Fruit fly (Drosophila melanogaster) whole organism, pupa: Measurements from ENCODE around the gene Eig71Eb.

Experiments
- CG10348 ChIP-seq: fragments of 200-800 bp; sonication (Bioruptor generic); IDR thresholded peaks from 2 replicates; pipeline ENCODE4 v1.3.6; 2022; ENCODE audit warnings: missing biosample characterization, missing genetic modification characterization
- CG12605 ChIP-seq: fragments of 200-800 bp; sonication (Bioruptor generic); IDR thresholded peaks from 2 replicates; pipeline ENCODE4 v1.3.6; 2022; ENCODE audit warnings: missing biosample characterization, missing genetic modification characterization
- CG13204 ChIP-seq: fragments of 200-800 bp; sonication (Bioruptor generic); optimal IDR thresholded peaks from 2 replicates; lab custom pipeline; 2018; ENCODE audit warnings: missing biosample characterization, mild to moderate bottlenecking, missing genetic modification characterization, moderate library complexity
- CG14655 ChIP-seq: fragments of 200-800 bp; sonication (Bioruptor generic); optimal IDR thresholded peaks from 3 replicates; lab custom pipeline; 2017; ENCODE audit warnings: mild to moderate bottlenecking, missing biosample characterization, missing genetic modification reagents, missing genetic modification characterization
- CG15710 ChIP-seq: fragments of 200-800 bp; sonication (Bioruptor generic); optimal IDR thresholded peaks from 2 replicates; lab custom pipeline; 2018; ENCODE audit warnings: missing biosample characterization, mild to moderate bottlenecking, missing genetic modification characterization, moderate library complexity
- CG17806 ChIP-seq: fragments of 200-800 bp; sonication (Bioruptor generic); optimal IDR thresholded peaks from 2 replicates; lab custom pipeline; 2018; ENCODE audit warnings: missing biosample characterization, mild to moderate bottlenecking, missing genetic modification characterization, moderate library complexity
- CG32121 ChIP-seq: fragments of 200-800 bp; sonication (Bioruptor generic); IDR thresholded peaks from 2 replicates; pipeline ENCODE4 v1.3.6; 2022; ENCODE audit warnings: missing biosample characterization, missing genetic modification characterization
- CG34367 ChIP-seq: fragments of 200-800 bp; sonication (Bioruptor generic); optimal IDR thresholded peaks from 2 replicates; lab custom pipeline; 2018; ENCODE audit warnings: missing biosample characterization, mild to moderate bottlenecking, missing genetic modification characterization
- CG4496 ChIP-seq: fragments of 200-800 bp; sonication (Bioruptor generic); IDR thresholded peaks from 3 replicates; pipeline ENCODE4 v1.3.6; 2022; ENCODE audit warnings: missing biosample characterization, missing genetic modification characterization
- CG8159 ChIP-seq: fragments of 200-800 bp; sonication (Bioruptor generic); optimal IDR thresholded peaks from 3 replicates; lab custom pipeline; 2018; ENCODE audit warnings: missing biosample characterization, mild to moderate bottlenecking, missing genetic modification characterization, moderate library complexity
- CG8301 ChIP-seq: fragments of 200-800 bp; sonication (Bioruptor generic); optimal IDR thresholded peaks from 2 replicates; lab custom pipeline; 2018; ENCODE audit warnings: missing biosample characterization, mild to moderate bottlenecking, missing genetic modification characterization
- CG9948 ChIP-seq: fragments of 200-800 bp; sonication (Bioruptor generic); optimal IDR thresholded peaks from 2 replicates; lab custom pipeline; 2018; ENCODE audit warnings: missing biosample characterization, mild to moderate bottlenecking, missing genetic modification characterization, moderate library complexity
- D1 ChIP-seq: fragments of 200-800 bp; sonication (Bioruptor generic); optimal IDR thresholded peaks from 2 replicates; lab custom pipeline; 2018; ENCODE audit warnings: missing biosample characterization, mild to moderate bottlenecking, missing genetic modification characterization, moderate library complexity
- EcR ChIP-seq: fragments of 200-800 bp; sonication (Bioruptor generic); optimal IDR thresholded peaks from 3 replicates; lab custom pipeline; 2019; ENCODE audit warnings: missing biosample characterization, missing genetic modification characterization, mild to moderate bottlenecking, moderate library complexity, missing genetic modification reagents
- Ets98B ChIP-seq: fragments of 200-800 bp; sonication (Bioruptor generic); IDR thresholded peaks from 2 replicates; pipeline ENCODE4 v1.3.6; 2022; ENCODE audit warnings: missing biosample characterization, missing genetic modification characterization
- Pif1A ChIP-seq: fragments of 200-800 bp; sonication (Bioruptor generic); optimal IDR thresholded peaks from 3 replicates; lab custom pipeline; 2016; ENCODE audit warnings: missing biosample characterization, missing genetic modification characterization
- Pif1B ChIP-seq: fragments of 200-800 bp; sonication (Bioruptor generic); optimal IDR thresholded peaks from 3 replicates; lab custom pipeline; 2016; ENCODE audit warnings: missing biosample characterization, missing genetic modification characterization
- Snoo ChIP-seq: fragments of 200-800 bp; sonication (Bioruptor generic); optimal IDR thresholded peaks from 3 replicates; lab custom pipeline; 2017; ENCODE audit warnings: missing biosample characterization, mild to moderate bottlenecking, missing genetic modification characterization, inconsistent platforms
- fd96Ca ChIP-seq: fragments of 200-800 bp; sonication (Bioruptor generic); IDR thresholded peaks from 3 replicates; pipeline ENCODE4 v1.3.6; 2022; ENCODE audit warnings: missing biosample characterization, missing genetic modification characterization
- gl ChIP-seq: fragments of 200-800 bp; sonication (Bioruptor generic); optimal IDR thresholded peaks from 2 replicates; lab custom pipeline; 2018; ENCODE audit warnings: missing biosample characterization, mild to moderate bottlenecking, missing genetic modification characterization
- rn ChIP-seq: fragments of 200-800 bp; sonication (Bioruptor generic); IDR thresholded peaks from 2 replicates; pipeline ENCODE4 v1.3.6; 2022; ENCODE audit warnings: missing biosample characterization, missing genetic modification characterization

Eig71Eb gene

DNA sequence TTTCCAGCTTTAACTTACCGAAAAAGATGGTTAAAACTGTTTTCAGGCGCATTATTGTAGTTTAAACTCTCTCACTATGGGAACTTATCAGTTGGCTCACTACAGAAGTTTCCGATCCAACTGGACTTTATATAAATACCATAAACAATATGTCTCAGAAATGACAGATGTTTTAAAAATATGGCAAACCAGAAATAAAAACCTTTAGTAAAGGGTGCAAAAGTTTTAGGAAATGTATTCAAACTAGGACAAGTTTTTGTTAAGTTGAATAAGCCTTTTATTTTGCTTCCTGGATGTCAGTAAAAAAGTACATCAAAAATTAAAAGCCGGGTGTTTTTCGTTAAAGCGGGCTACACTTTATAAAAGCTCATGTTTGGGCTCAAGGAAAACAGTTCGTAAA lies at the start of gene Eig71Eb, which contains the start of gene Eig71Ea:
Gene Eig71Eb, plus strand, starts transcription at position 376 of the 400 bp plus-strand sequence.
Gene Eig71Ea, minus strand, starts transcription at position 101 of the 400 bp plus-strand sequence.
- TF ChIP-seq rn = no peak
- TF ChIP-seq fd96Ca (GFP tag; lab: Robert Waterston, UW) = no peak
- no peak for TF ChIP-seq CG8159 (tag; lab: Kevin White, UChicago)
- TF ChIP-seq Pif1B = no peak
- no peak for TF ChIP-seq gl (tag; lab: Kevin White, UChicago)
- TF ChIP-seq Snoo = no peak
- no peak for TF ChIP-seq D1 (tag; lab: Kevin White, UChicago)
- TF ChIP-seq CG15710 (tag; lab: Kevin White, UChicago) = no peak
- TF ChIP-seq CG17806 = no peak
- TF ChIP-seq CG4496 (GFP tag; lab: Robert Waterston, UW) = no peak
- no peak for TF ChIP-seq CG13204 (GFP tag; lab: Kevin White, UChicago)
- TF ChIP-seq EcR (GFP tag; lab: Kevin White, UChicago) = no peak
- no peak for TF ChIP-seq CG10348 (GFP tag; lab: Robert Waterston, UW)
- TF ChIP-seq CG34367 (tag; lab: Kevin White, UChicago) = no peak
- no peak for TF ChIP-seq CG12605 (GFP tag; lab: Robert Waterston, UW)
- TF ChIP-seq CG14655 (GFP tag; lab: Kevin White, UChicago) = no peak
- TF ChIP-seq CG8301 (tag; lab: Kevin White, UChicago) = no peak
- TF ChIP-seq Ets98B (GFP tag; lab: Robert Waterston, UW) = no peak
- TF ChIP-seq CG32121 = no peak
- TF ChIP-seq CG9948 (tag; lab: Kevin White, UChicago) = no peak
- TF ChIP-seq, all 21 proteins: peak for 0

DNA sequence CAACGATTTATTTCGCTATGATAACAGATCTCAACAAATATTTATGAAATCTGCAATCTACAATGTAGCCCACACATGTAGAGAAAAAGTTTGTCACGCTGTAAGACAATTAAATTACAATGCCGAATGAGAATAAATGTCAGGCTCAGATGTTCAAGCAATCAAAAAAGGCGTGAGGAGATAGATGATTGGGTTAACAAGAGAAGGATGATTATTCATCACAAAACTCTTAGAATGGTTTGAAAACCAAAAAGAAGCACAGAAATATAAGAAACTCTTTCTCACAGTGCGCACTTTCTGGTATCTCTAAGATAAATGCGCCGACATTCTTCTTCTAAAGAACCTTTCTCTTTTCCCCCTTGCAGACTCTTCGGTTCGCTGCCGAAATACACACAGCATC lies 49.7 kb upstream of the Eig71Eb start:
- TF ChIP-seq CG13204 (GFP tag; lab: Kevin White, UChicago) (no peak), CG34367 (tag; lab: Kevin White, UChicago) (no peak), CG4496 (GFP tag; lab: Robert Waterston, UW) (no peak), gl (tag; lab: Kevin White, UChicago) (no peak), CG8301 (tag; lab: Kevin White, UChicago) (no peak), Pif1B (no peak), D1 (tag; lab: Kevin White, UChicago) (no peak)

DNA sequence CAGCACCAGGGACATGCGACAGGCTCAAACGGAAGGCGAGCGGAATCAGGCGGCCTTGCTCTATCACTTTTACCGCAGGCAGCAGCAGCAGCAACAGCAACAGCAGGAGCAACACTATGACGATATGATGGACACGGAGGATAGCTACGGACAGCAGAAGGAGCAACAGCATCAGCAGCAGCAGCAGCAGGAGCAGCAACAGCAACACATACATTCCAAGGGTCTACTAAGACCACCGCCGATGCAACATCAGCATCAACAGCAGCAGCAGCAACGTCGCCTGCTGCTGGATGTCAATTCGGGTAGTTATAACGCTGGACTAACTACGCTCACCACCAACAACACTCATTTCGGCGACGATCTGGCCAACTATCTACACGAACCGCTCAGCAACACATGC lies 44.8 kb upstream of the Eig71Eb start:
- TF ChIP-seq gl (tag; lab: Kevin White, UChicago) (no peak), CG15710 (tag; lab: Kevin White, UChicago) (no peak), Pif1A (GFP tag; lab: Kevin White, UChicago) (no peak), CG10348 (GFP tag; lab: Robert Waterston, UW) (no peak), CG4496 (GFP tag; lab: Robert Waterston, UW) (no peak), Ets98B (GFP tag; lab: Robert Waterston, UW) (no peak)

DNA sequence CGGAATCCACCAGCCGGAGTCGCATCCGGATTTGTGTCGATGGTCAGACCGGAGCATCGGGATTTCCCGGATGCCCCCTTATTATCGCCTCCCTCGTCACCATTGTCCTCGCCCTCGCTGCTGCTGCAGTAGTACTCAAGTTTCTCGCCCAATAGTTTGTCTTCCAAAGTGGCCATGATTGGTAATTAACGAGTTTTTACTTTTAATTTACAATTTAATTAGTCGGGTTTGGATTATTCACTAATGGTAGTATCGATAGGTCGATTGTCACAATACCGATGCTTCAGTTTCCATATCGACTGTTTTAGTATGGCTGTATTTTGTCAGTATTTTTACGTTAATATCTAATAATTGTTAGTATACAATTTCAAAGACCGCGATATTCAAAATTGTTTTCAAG lies 39.6 kb upstream of the Eig71Eb start, which contains the start of gene CG7650:
Gene CG7650, minus strand, starts transcription at position 278 of the 400 bp plus-strand sequence.
- no peak for TF ChIP-seq CG17806
- no peak for TF ChIP-seq D1 (tag; lab: Kevin White, UChicago)
- TF ChIP-seq CG9948 (tag; lab: Kevin White, UChicago) = no peak
- no peak for TF ChIP-seq CG15710 (tag; lab: Kevin White, UChicago)
- no peak for TF ChIP-seq CG14655 (GFP tag; lab: Kevin White, UChicago)
- TF ChIP-seq Ets98B (GFP tag; lab: Robert Waterston, UW) = no peak
- no peak for TF ChIP-seq CG32121
- no peak for TF ChIP-seq CG8159 (tag; lab: Kevin White, UChicago)
- no peak for TF ChIP-seq CG8301 (tag; lab: Kevin White, UChicago)
- TF ChIP-seq Pif1B = no peak
- TF ChIP-seq CG4496 (GFP tag; lab: Robert Waterston, UW) = no peak
- TF ChIP-seq CG34367 (tag; lab: Kevin White, UChicago) = no peak
- no peak for TF ChIP-seq gl (tag; lab: Kevin White, UChicago)
- no peak for TF ChIP-seq CG13204 (GFP tag; lab: Kevin White, UChicago)
- TF ChIP-seq Pif1A (GFP tag; lab: Kevin White, UChicago) = no peak
- no peak for TF ChIP-seq CG10348 (GFP tag; lab: Robert Waterston, UW)
- no peak for TF ChIP-seq CG12605 (GFP tag; lab: Robert Waterston, UW)
- TF ChIP-seq EcR (GFP tag; lab: Kevin White, UChicago) = no peak
- no peak for TF ChIP-seq Snoo
- TF ChIP-seq, all 21 proteins: peak for 0

DNA sequence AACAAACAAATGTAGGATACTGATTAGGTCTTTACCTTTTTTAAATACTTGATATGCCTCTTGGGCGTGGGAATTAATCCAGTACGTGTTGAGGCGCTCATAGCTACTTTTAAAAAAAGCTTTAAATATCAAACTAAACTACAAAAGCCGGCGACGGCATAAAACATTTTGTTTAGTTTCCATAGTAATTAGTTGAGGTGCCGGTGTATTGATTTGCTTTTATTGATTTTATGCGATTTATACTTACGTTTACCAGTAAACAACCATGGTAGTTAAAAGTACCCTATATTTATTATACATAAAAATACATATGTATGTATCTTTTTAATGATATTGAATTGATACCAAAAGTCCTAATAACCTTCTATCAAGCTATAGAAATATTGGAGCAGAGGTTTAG lies 37.0 kb upstream of the Eig71Eb start, which contains the start of gene CG13449:
Gene CG13449, minus strand, starts transcription at position 101 of the 400 bp plus-strand sequence.
- TF ChIP-seq CG8159 (tag; lab: Kevin White, UChicago) = no peak
- TF ChIP-seq CG15710 (tag; lab: Kevin White, UChicago) = no peak
- no peak for TF ChIP-seq rn
- TF ChIP-seq CG8301 (tag; lab: Kevin White, UChicago) = no peak
- no peak for TF ChIP-seq Pif1A (GFP tag; lab: Kevin White, UChicago)
- no peak for TF ChIP-seq CG34367 (tag; lab: Kevin White, UChicago)
- no peak for TF ChIP-seq Pif1B
- no peak for TF ChIP-seq CG32121
- no peak for TF ChIP-seq Snoo

DNA sequence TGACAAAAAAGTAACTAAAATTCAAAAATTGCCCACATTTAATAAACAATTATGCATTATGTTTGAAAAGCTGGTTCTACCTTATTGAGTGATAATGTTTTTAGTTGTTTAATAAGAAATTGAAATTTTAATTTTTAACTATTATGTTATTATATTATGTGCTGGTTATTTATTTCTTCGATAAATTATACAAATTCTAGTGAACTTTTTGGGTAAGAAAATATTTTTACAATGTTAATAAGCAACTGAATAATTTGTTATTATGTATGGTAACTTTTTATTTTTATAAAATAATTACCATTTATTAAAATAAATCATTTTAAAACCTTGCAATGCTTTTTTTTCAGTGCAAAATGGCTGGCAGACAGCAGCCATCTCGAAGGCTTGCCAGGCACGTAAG lies 33.2 kb upstream of the Eig71Eb start:
- no peak for TF ChIP-seq D1 (tag; lab: Kevin White, UChicago)
- TF ChIP-seq CG32121 = no peak
- no peak for TF ChIP-seq CG8301 (tag; lab: Kevin White, UChicago)
- no peak for TF ChIP-seq CG15710 (tag; lab: Kevin White, UChicago)
- no peak for TF ChIP-seq fd96Ca (GFP tag; lab: Robert Waterston, UW)
- TF ChIP-seq CG10348 (GFP tag; lab: Robert Waterston, UW) = no peak
- TF ChIP-seq CG34367 (tag; lab: Kevin White, UChicago) = no peak
- no peak for TF ChIP-seq CG12605 (GFP tag; lab: Robert Waterston, UW)
- no peak for TF ChIP-seq Pif1A (GFP tag; lab: Kevin White, UChicago)
- no peak for TF ChIP-seq Snoo
- TF ChIP-seq CG17806 = no peak
- TF ChIP-seq, all 21 proteins: peak for 0
